Worm (Caenorhabditis elegans): ENCODE measurements around the gene K07H8.9.

K07H8.9 gene

DNA sequence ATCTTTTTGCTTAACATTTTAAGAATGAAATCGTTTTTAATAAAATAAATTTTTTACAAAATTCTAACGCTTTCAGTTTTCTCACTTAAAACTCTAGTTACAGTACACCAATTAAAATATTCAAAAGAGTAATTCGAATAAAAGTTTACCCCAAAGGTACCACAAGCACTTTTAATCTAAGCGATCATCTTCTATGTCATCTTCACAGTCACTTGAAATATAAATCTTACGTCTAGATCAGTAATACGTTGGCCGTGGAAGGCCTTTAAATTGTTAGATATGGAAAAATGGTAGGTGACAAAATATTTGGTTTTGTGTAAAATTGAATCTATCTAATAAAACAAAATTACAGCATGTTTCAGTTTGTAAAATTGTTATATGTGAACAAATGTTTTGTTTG, 38.9 kb downstream of the K07H8.9 start:
- TF ChIP-seq lin-38 (GFP tag; IDR thresholded peaks at IDR 0.05): no peak
- no peak for TF ChIP-seq fos-1 (tag; optimal IDR thresholded peaks at IDR 0.05)
- TF ChIP-seq aha-1 (tag): peak; percentile 31

DNA sequence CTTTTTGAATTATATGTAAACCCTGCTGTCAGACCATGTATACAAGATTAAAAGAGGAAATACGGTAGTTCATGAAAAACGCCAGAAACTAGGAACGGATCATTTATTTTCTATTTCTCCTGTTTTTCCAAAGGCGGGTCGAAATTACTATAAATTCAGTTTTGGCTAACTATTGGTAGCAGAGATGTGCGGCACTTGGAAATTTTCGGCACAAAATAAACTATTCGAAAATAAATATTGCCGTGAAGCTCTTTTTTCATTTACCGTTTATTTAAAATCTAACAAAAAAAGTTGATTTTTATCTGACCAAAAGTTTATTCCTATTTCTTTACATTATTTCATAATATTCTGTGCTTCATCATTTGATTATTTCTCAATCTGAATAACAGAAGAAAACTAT, 42.2 kb downstream of the K07H8.9 start, which contains the start of gene T09A12.1:
TSS of gene T09A12.1 (plus strand) at position 301 of the 400 bp plus-strand sequence.
- TF ChIP-seq attf-4 (tag; optimal IDR thresholded peaks at IDR 0.05) (no peak), mep-1 (tag; optimal IDR thresholded peaks at IDR 0.05) (no peak), mes-2 (tag; optimal IDR thresholded peaks at IDR 0.05; ENCODE audit: poor library complexity, severe bottlenecking) (no peak), lin-38 (GFP tag; IDR thresholded peaks at IDR 0.05) (no peak), zfp-3 (GFP tag; conservative IDR thresholded peaks at IDR 0.05) (no peak)

ce11 chrIV:8243599-8243998, 42.7 kb downstream of the K07H8.9 start, which contains the start of gene T09A12.8:
TSS of gene T09A12.8 (minus strand) at chrIV:8243699.
- no peak for TF ChIP-seq lin-15B (tag; optimal IDR thresholded peaks at IDR 0.05)
- no peak for TF ChIP-seq ZK337.2 (GFP tag; IDR thresholded peaks at IDR 0.05)
- TF ChIP-seq unc-62 (GFP tag; optimal IDR thresholded peaks at IDR 0.05 in 1 of 2): no peak
- no peak for TF ChIP-seq unc-62 (tag; optimal IDR thresholded peaks at IDR 0.05)
- no peak for TF ChIP-seq zip-2 (tag; optimal IDR thresholded peaks at IDR 0.05)
- no peak for TF ChIP-seq dmd-9 (GFP tag; IDR thresholded peaks at IDR 0.05)
- TF ChIP-seq hmg-1.1 (GFP tag; IDR thresholded peaks at IDR 0.05): no peak

- TF ChIP-seq Y48G9A.11 (GFP tag; IDR thresholded peaks at IDR 0.05) (no peak), ceh-32 (tag; optimal IDR thresholded peaks at IDR 0.05; ENCODE audit: poor library complexity) (no peak), snpc-1.2 (GFP tag; IDR thresholded peaks at IDR 0.05) (no peak), ceh-44 (GFP tag; IDR thresholded peaks at IDR 0.05) (no peak), T26A8.4 (GFP tag; IDR thresholded peaks at IDR 0.05) (no peak), ZK546.5 (tag; optimal IDR thresholded peaks at IDR 0.05) (no peak), saeg-2 (GFP tag; IDR thresholded peaks at IDR 0.05) (no peak), hlh-30 (tag; optimal IDR thresholded peaks at IDR 0.05; ENCODE audit: insufficient read depth) (no peak), spr-3 (GFP tag; optimal IDR thresholded peaks at IDR 0.05) (no peak), dpl-1 (GFP tag; optimal IDR thresholded peaks at IDR 0.05) (no peak), spr-1 (tag; optimal IDR thresholded peaks at IDR 0.05) (no peak)
Measured at ce11 chrIV:8243170-8243569, 43.1 kb downstream of the K07H8.9 start.

DNA sequence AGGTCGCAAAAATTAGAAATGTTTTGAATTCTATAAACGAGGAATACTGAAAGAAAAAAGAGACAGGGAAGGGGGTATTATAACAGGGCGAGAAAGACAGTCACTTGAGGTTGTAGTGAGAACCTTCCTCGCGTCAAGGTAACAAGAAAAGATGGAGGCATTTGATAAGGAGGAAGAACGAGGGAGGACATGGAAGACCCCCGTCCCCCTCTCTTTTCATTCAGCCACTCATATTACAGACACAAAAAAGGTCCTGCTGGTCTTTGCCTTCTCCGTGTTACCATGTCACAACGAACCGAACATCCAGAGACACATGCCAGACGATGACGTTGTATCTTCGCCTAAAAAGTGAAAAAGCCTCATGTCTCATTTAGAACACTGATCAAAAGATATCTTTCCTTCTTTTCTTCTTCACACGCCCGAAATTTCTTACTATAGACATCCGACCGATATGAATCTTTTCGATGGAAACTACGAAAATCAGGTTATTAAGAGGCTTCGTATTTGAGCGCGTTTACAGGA, 44.9 kb downstream of the K07H8.9 start:
- TF ChIP-seq dmd-6 (GFP tag; IDR thresholded peaks at IDR 0.05): 0 out of 2 replicates have a peak, but pooled peaks have one; percentile 6
- TF ChIP-seq attf-4 (tag; optimal IDR thresholded peaks at IDR 0.05): no peak
- no peak for TF ChIP-seq ceh-28 (tag; optimal IDR thresholded peaks at IDR 0.05)
- no peak for TF ChIP-seq nhr-76 (tag; optimal IDR thresholded peaks at IDR 0.05)
- TF ChIP-seq zfp-3 (GFP tag; conservative IDR thresholded peaks at IDR 0.05): no peak
- peak; percentile 45 for TF ChIP-seq hlh-11 (tag; optimal IDR thresholded peaks at IDR 0.05)
- TF ChIP-seq mxl-2 (GFP tag; conservative IDR thresholded peaks at IDR 0.05): no peak
- peak; percentile 40 for TF ChIP-seq mxl-3 (GFP tag; optimal IDR thresholded peaks at IDR 0.05)
- no peak for TF ChIP-seq arid-1 (GFP tag; conservative IDR thresholded peaks at IDR 0.05)
- TF ChIP-seq fos-1 (tag; optimal IDR thresholded peaks at IDR 0.05): no peak
- no peak for TF ChIP-seq lin-38 (GFP tag; IDR thresholded peaks at IDR 0.05)
- peak; percentile 22 for TF ChIP-seq nhr-28 (tag; optimal IDR thresholded peaks at IDR 0.05)
- TF ChIP-seq skn-1 (tag; optimal IDR thresholded peaks at IDR 0.05): no peak
- TF ChIP-seq mdl-1 (tag; optimal IDR thresholded peaks at IDR 0.05): peak in 1 of 2 experiments; percentile 33
- no peak for TF ChIP-seq nhr-6 (tag; optimal IDR thresholded peaks at IDR 0.05)
- TF ChIP-seq F49E8.2 (tag; optimal IDR thresholded peaks at IDR 0.05; ENCODE audit: borderline replicate concordance): no peak
- TF ChIP-seq ceh-62 (tag; optimal IDR thresholded peaks at IDR 0.05): no peak
- no peak for TF ChIP-seq rbr-2 (tag; optimal IDR thresholded peaks at IDR 0.05)
- no peak for TF ChIP-seq ceh-82 (tag; optimal IDR thresholded peaks at IDR 0.05)
- no peak for TF ChIP-seq zag-1 (tag; optimal IDR thresholded peaks at IDR 0.05)
- TF ChIP-seq nhr-10 (tag; optimal IDR thresholded peaks at IDR 0.05): no peak
- TF ChIP-seq php-3 (GFP tag; IDR thresholded peaks at IDR 0.05): no peak
- no peak for TF ChIP-seq nhr-25 (tag; optimal IDR thresholded peaks at IDR 0.05; ENCODE audit: borderline replicate concordance, insufficient read depth)
- TF ChIP-seq dve-1 (tag; optimal IDR thresholded peaks at IDR 0.05; ENCODE audit: insufficient read depth): no peak
